Worm (Caenorhabditis elegans) whole organism, L2 larva: Measurements from ENCODE around the gene gpx-7.

Source experiments
- C34F6.9 ChIP-seq: fragments of 150-350 bp; optimal IDR thresholded peaks from 2 replicates; lab custom pipeline; 2014; ENCODE audit warnings: missing biosample characterization, missing genetic modification characterization
- F13H6.1 ChIP-seq: sonication (generic microtip); optimal IDR thresholded peaks from 2 replicates; lab custom pipeline; 2016; ENCODE audit warnings: missing genetic modification characterization, missing compliant biosample characterization
- R02D3.7 ChIP-seq: fragments of 150-350 bp; optimal IDR thresholded peaks from 2 replicates; lab custom pipeline; 2014; ENCODE audit warnings: missing biosample characterization, missing genetic modification characterization
- Y55F3AM.14 ChIP-seq: fragments of 200-800 bp; sonication (Bioruptor generic); optimal IDR thresholded peaks from 2 replicates; lab custom pipeline; 2018; ENCODE audit warnings: mild to moderate bottlenecking, missing genetic modification characterization, missing compliant biosample characterization
- alr-1 ChIP-seq: fragments of 150-350 bp; optimal IDR thresholded peaks from 2 replicates; lab custom pipeline; 2014; ENCODE audit warnings: missing biosample characterization, missing genetic modification characterization
- aly-2 ChIP-seq: fragments of 150-350 bp; optimal IDR thresholded peaks from 2 replicates; lab custom pipeline; 2014; ENCODE audit warnings: missing biosample characterization, missing genetic modification characterization
- ama-1 ChIP-seq: fragments of 150-350 bp; optimal IDR thresholded peaks from 2 replicates; lab custom pipeline; 2018; ENCODE audit warnings: inconsistent platforms
- blmp-1 ChIP-seq: sonication (generic microtip); optimal IDR thresholded peaks from 2 replicates; lab custom pipeline; 2017; ENCODE audit warnings: missing genetic modification characterization, mild to moderate bottlenecking, missing compliant biosample characterization, antibody characterized with exemption, moderate library complexity; ENCODE audit not compliant: insufficient read depth
- ceh-16 ChIP-seq: fragments of 150-350 bp; optimal IDR thresholded peaks from 2 replicates; lab custom pipeline; 2014; ENCODE audit warnings: missing biosample characterization, missing genetic modification characterization
- ceh-82 ChIP-seq: fragments of 150-350 bp; optimal IDR thresholded peaks from 2 replicates; lab custom pipeline; 2014; ENCODE audit warnings: missing biosample characterization, missing genetic modification characterization
- crh-2 ChIP-seq: sonication (generic microtip); optimal IDR thresholded peaks from 2 replicates; lab custom pipeline; 2017; ENCODE audit warnings: missing biosample characterization, missing genetic modification characterization
- dmd-4 ChIP-seq: sonication (generic microtip); optimal IDR thresholded peaks from 2 replicates; lab custom pipeline; 2017; ENCODE audit warnings: missing biosample characterization, missing genetic modification characterization
- egl-27 ChIP-seq: sonication (generic microtip); optimal IDR thresholded peaks from 3 replicates; lab custom pipeline; 2017; ENCODE audit warnings: missing biosample characterization, missing genetic modification reagents, missing genetic modification characterization
- elt-1 ChIP-seq: fragments of 150-350 bp; optimal IDR thresholded peaks from 2 replicates; lab custom pipeline; 2014; ENCODE audit warnings: missing biosample characterization, missing genetic modification characterization
- elt-3 ChIP-seq: sonication (generic microtip); optimal IDR thresholded peaks from 2 replicates; lab custom pipeline; 2017; ENCODE audit warnings: missing biosample characterization, missing genetic modification characterization
- fos-1 ChIP-seq: fragments of 150-350 bp; optimal IDR thresholded peaks from 2 replicates; lab custom pipeline; 2014; ENCODE audit warnings: missing biosample characterization, missing genetic modification characterization
- gmeb-1 ChIP-seq: fragments of 150-350 bp; optimal IDR thresholded peaks from 2 replicates; lab custom pipeline; 2014; ENCODE audit warnings: missing biosample characterization, missing genetic modification characterization
- lin-11 ChIP-seq: fragments of 150-350 bp; sonication (generic microtip); optimal IDR thresholded peaks from 2 replicates; lab custom pipeline; 2014; ENCODE audit warnings: missing biosample characterization, missing genetic modification characterization, inconsistent platforms, mixed read lengths
- lin-13 ChIP-seq: fragments of 150-350 bp; optimal IDR thresholded peaks from 2 replicates; lab custom pipeline; 2014; ENCODE audit warnings: missing biosample characterization, missing genetic modification reagents, missing genetic modification characterization
- lsy-2 ChIP-seq, 2 experiments: fragments of 150-350 bp in 1 of 2; sonication (generic microtip) in 1 of 2; optimal IDR thresholded peaks; 2 replicates each; lab custom pipeline; 2014 to 2017; ENCODE audit warnings: missing biosample characterization in 2 of 2, missing genetic modification characterization in 2 of 2
- mab-5 ChIP-seq: fragments of 150-350 bp; optimal IDR thresholded peaks from 2 replicates; lab custom pipeline; 2014; ENCODE audit warnings: missing biosample characterization, missing genetic modification characterization
- mdl-1 ChIP-seq, 2 experiments: fragments of 150-350 bp in 1 of 2; sonication (generic microtip) in 1 of 2; optimal IDR thresholded peaks; 2 replicates each; lab custom pipeline; 2017; ENCODE audit warnings: missing biosample characterization in 2 of 2, missing genetic modification characterization in 2 of 2
- nhr-10 ChIP-seq: sonication (generic microtip); optimal IDR thresholded peaks from 2 replicates; lab custom pipeline; 2017; ENCODE audit warnings: missing biosample characterization, missing genetic modification characterization
- nhr-11 ChIP-seq: fragments of 150-350 bp; optimal IDR thresholded peaks from 2 replicates; lab custom pipeline; 2014; ENCODE audit warnings: missing biosample characterization, missing genetic modification characterization
- nhr-129 ChIP-seq: fragments of 150-350 bp; optimal IDR thresholded peaks from 2 replicates; lab custom pipeline; 2014; ENCODE audit warnings: missing biosample characterization, missing genetic modification characterization
- nhr-21 ChIP-seq: fragments of 150-350 bp; optimal IDR thresholded peaks from 2 replicates; lab custom pipeline; 2014; ENCODE audit warnings: missing biosample characterization, missing genetic modification characterization
- nhr-23 ChIP-seq: fragments of 150-350 bp; optimal IDR thresholded peaks from 2 replicates; lab custom pipeline; 2014; ENCODE audit warnings: missing biosample characterization, missing genetic modification reagents, missing genetic modification characterization
- nhr-237 ChIP-seq: fragments of 150-350 bp; optimal IDR thresholded peaks from 2 replicates; lab custom pipeline; 2014; ENCODE audit warnings: missing biosample characterization, missing genetic modification characterization
- nhr-25 ChIP-seq: fragments of 150-350 bp; sonication (generic microtip); optimal IDR thresholded peaks from 3 replicates; lab custom pipeline; 2014; ENCODE audit warnings: missing biosample characterization, missing genetic modification characterization
- nhr-6 ChIP-seq: fragments of 150-350 bp; optimal IDR thresholded peaks from 2 replicates; lab custom pipeline; 2014; ENCODE audit warnings: missing biosample characterization, missing genetic modification characterization
- sem-4 ChIP-seq: fragments of 150-350 bp; optimal IDR thresholded peaks from 2 replicates; lab custom pipeline; 2014; ENCODE audit warnings: missing biosample characterization, missing genetic modification reagents, missing genetic modification characterization
- sma-3 ChIP-seq: sonication (generic microtip); optimal IDR thresholded peaks from 2 replicates; lab custom pipeline; 2016; ENCODE audit warnings: missing genetic modification reagents, missing genetic modification characterization, missing compliant biosample characterization
- sma-9 ChIP-seq, 2 experiments: fragments of 150-350 bp in 1 of 2; sonication (generic microtip) in 1 of 2; optimal IDR thresholded peaks; 2 replicates each; lab custom pipeline; 2014 to 2016; ENCODE audit warnings: missing genetic modification characterization in 2 of 2, mild to moderate bottlenecking in 1 of 2, missing biosample characterization in 1 of 2, missing compliant biosample characterization in 1 of 2, missing genetic modification reagents in 1 of 2, moderate library complexity in 1 of 2
- unc-39 ChIP-seq: fragments of 150-350 bp; optimal IDR thresholded peaks from 2 replicates; lab custom pipeline; 2014; ENCODE audit warnings: missing biosample characterization, missing genetic modification characterization
- zag-1 ChIP-seq: fragments of 150-350 bp; optimal IDR thresholded peaks from 2 replicates; lab custom pipeline; 2014; ENCODE audit warnings: missing biosample characterization, missing genetic modification characterization
- ztf-11 ChIP-seq: sonication (generic microtip); optimal IDR thresholded peaks from 2 replicates; lab custom pipeline; 2017; ENCODE audit warnings: missing biosample characterization, missing genetic modification characterization
- ztf-4 ChIP-seq: fragments of 150-350 bp; optimal IDR thresholded peaks from 2 replicates; lab custom pipeline; 2014; ENCODE audit warnings: missing biosample characterization, missing genetic modification characterization

gpx-7 gene

DNA sequence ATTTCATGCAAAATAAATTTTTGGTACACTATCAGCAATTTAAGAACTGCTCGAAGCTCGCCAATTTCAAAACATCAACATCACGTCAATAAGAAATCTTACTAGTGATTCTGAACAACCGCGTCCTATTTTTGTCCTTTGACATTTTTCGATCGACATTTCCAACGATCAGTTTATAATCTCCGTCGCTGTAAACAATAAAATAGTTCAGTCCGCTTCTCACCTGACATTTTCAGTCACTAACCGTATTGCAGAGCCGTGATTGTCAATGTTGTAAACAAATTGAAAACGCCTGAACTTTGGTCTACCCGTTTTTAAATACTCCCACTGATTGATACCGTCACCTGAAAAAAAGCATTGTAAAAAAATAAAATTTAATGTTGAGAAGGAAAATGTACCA, 28.4 kb upstream of the gpx-7 start:
- no peak for TF ChIP-seq sma-3 (GFP tag; lab: Kevin White, UChicago)
- TF ChIP-seq nhr-11 (tag; lab: Kevin White, UChicago), result no peak
- no peak for TF ChIP-seq ztf-11 (tag; lab: Kevin White, UChicago)
- TF ChIP-seq ama-1 (lab: Kevin White, UChicago), result no peak
- no peak for TF ChIP-seq fos-1
- no peak for TF ChIP-seq lin-13 (GFP tag; lab: Kevin White, UChicago)
- no peak for TF ChIP-seq nhr-10
- TF ChIP-seq nhr-237 (tag; lab: Kevin White, UChicago), result no peak
- no peak for TF ChIP-seq lsy-2 (tag; optimal IDR thresholded peaks at IDR 0.05; lab: Kevin White, UChicago)
- no peak for TF ChIP-seq sem-4 (tag; lab: Kevin White, UChicago)
- TF ChIP-seq mdl-1 (tag; optimal IDR thresholded peaks at IDR 0.05; lab: Kevin White, UChicago), result no peak
- TF ChIP-seq nhr-129, result no peak
- TF ChIP-seq mab-5, result no peak
- no peak for TF ChIP-seq sma-9 (GFP tag; optimal IDR thresholded peaks at IDR 0.05; lab: Kevin White, UChicago)
- no peak for TF ChIP-seq sma-9 (tag; optimal IDR thresholded peaks at IDR 0.05; lab: Kevin White, UChicago)
- no peak for TF ChIP-seq ztf-4 (tag; lab: Kevin White, UChicago)
- no peak for TF ChIP-seq nhr-6
- no peak for TF ChIP-seq elt-3 (tag; lab: Kevin White, UChicago)
- no peak for TF ChIP-seq Y55F3AM.14

DNA sequence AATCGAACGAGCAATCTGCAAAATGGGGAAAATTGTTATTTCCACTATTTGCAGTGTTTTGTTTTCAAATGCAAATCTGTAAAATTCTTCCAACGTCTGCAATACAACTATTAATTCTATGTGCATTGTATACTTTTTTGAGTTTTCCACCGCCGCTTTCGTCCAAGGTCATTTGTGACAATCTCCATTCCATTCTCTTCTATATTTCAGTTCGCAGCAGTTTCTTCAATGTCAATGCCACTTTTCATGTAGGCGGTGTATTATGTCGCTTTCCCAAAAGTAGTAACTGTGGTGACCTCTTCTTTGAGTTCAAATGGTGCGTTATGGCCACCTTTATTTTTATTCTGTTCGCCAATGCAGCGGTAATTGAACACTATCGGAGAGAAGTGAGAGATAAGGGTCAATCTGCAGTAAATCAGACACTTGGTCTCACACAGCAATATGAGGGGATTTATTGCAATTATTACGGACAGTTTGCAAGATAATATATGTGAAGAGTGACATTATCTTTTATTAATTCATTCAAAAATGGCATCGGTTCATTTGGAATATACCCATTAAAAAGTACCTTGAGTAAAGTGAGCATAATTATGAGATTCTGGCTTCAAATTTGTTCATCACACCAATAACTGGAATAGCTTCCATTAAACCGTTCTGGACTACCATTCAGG, 27.1 kb upstream of the gpx-7 start:
- no peak for TF ChIP-seq C34F6.9
- TF ChIP-seq blmp-1, result peak; percentile 23
- TF ChIP-seq sma-9 (GFP tag; optimal IDR thresholded peaks at IDR 0.05; lab: Kevin White, UChicago), result peak; percentile 8
- TF ChIP-seq sma-9 (tag; optimal IDR thresholded peaks at IDR 0.05; lab: Kevin White, UChicago), result no peak
- TF ChIP-seq nhr-25 (tag; lab: Kevin White, UChicago), result peak; percentile 22

DNA sequence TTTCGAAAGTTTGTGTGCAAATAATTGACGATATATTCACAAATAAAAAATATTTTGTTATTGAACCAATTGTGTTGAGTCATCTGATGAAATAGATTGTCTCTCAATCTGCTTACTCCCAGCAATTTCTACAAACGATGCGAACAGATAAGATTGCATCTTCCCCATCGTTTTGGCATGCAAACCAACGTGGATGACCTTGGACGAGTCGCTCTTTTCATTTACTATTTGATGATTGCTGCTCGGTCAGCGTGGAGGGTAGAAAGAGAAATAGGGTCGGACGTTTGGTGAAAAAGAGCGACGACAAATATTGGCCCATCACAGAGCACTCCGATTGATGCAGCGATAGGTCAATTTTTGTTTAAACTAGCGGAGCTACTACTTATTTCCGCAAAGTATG, 26.1 kb upstream of the gpx-7 start:
- TF ChIP-seq blmp-1 (peak; percentile 51), egl-27 (tag; lab: Kevin White, UChicago) (peak; percentile 55), nhr-23 (tag; lab: Kevin White, UChicago) (peak; percentile 51), crh-2 (tag; lab: Kevin White, UChicago) (peak; percentile 80), sma-3 (GFP tag; lab: Kevin White, UChicago) (peak; percentile 44), unc-39 (no peak), nhr-21 (tag; lab: Kevin White, UChicago) (peak; percentile 79), sem-4 (tag; lab: Kevin White, UChicago) (peak; percentile 9), fos-1 (peak; percentile 86), lsy-2 (tag; optimal IDR thresholded peaks at IDR 0.05; lab: Kevin White, UChicago) (peak in 1 of 2 experiments; percentile 56), dmd-4 (tag; lab: Kevin White, UChicago) (no peak), mab-5 (no peak), ceh-16 (tag; lab: Kevin White, UChicago) (peak; percentile 88), lin-11 (tag; lab: Kevin White, UChicago) (peak; percentile 8), sma-9 (GFP tag; optimal IDR thresholded peaks at IDR 0.05; lab: Kevin White, UChicago) (peak; percentile 88), sma-9 (tag; optimal IDR thresholded peaks at IDR 0.05; lab: Kevin White, UChicago) (no peak), aly-2 (tag; lab: Kevin White, UChicago) (no peak), ceh-82 (tag; lab: Kevin White, UChicago) (no peak), nhr-129 (peak; percentile 99), R02D3.7 (tag; lab: Kevin White, UChicago) (no peak), Y55F3AM.14 (no peak), nhr-6 (peak; percentile 52), elt-1 (peak; percentile 77), alr-1 (tag; lab: Kevin White, UChicago) (no peak), zag-1 (tag; lab: Kevin White, UChicago) (no peak), mdl-1 (tag; optimal IDR thresholded peaks at IDR 0.05; lab: Kevin White, UChicago) (peak in 1 of 2 experiments; percentile 26), elt-3 (tag; lab: Kevin White, UChicago) (no peak), C34F6.9 (peak; percentile 53), nhr-11 (tag; lab: Kevin White, UChicago) (no peak), F13H6.1 (tag; lab: Kevin White, UChicago) (peak; percentile 39), lin-13 (GFP tag; lab: Kevin White, UChicago) (peak; percentile 50), gmeb-1 (tag; lab: Kevin White, UChicago) (peak; percentile 11), nhr-25 (tag; lab: Kevin White, UChicago) (peak; percentile 80)
